Worm (Caenorhabditis elegans) whole organism, L4 larva: Measurements from ENCODE around the gene twk-14.

Experiments used
- Y48G9A.11 ChIP-seq: fragments of 200-800 bp; sonication (Bioruptor generic); IDR thresholded peaks from 2 replicates; pipeline ENCODE4 v1.3.6; 2022; ENCODE audit warnings: missing genetic modification reagents, missing genetic modification characterization, missing compliant biosample characterization
- fos-1 ChIP-seq: fragments of 150-350 bp; optimal IDR thresholded peaks from 2 replicates; lab custom pipeline; 2014; ENCODE audit warnings: missing biosample characterization, missing genetic modification characterization
- jun-1 ChIP-seq: fragments of 150-350 bp; optimal IDR thresholded peaks from 2 replicates; lab custom pipeline; 2014; ENCODE audit warnings: missing biosample characterization, missing genetic modification reagents, missing genetic modification characterization
- lin-39 ChIP-seq: fragments of 150-350 bp; optimal IDR thresholded peaks from 2 replicates; lab custom pipeline; 2014; ENCODE audit warnings: missing biosample characterization, missing genetic modification reagents, missing genetic modification characterization
- madf-5 ChIP-seq, 2 experiments: fragments of 200-800 bp; sonication (Bioruptor generic); IDR thresholded peaks; 2 replicates each; pipeline ENCODE4 v1.3.6; 2022; ENCODE audit warnings: missing compliant biosample characterization in 2 of 2, missing genetic modification characterization in 2 of 2
- nhr-10 ChIP-seq: fragments of 150-350 bp; optimal IDR thresholded peaks from 2 replicates; lab custom pipeline; 2014; ENCODE audit warnings: missing biosample characterization, missing genetic modification characterization
- nhr-237 ChIP-seq: sonication (generic microtip); optimal IDR thresholded peaks from 2 replicates; lab custom pipeline; 2017; ENCODE audit warnings: missing biosample characterization, missing genetic modification characterization
- php-3 ChIP-seq: fragments of 200-800 bp; sonication (Bioruptor generic); IDR thresholded peaks from 2 replicates; pipeline ENCODE4 v1.3.6; 2022; ENCODE audit warnings: missing genetic modification reagents, missing genetic modification characterization, missing compliant biosample characterization
- spr-3 ChIP-seq: fragments of 200-800 bp; sonication (Bioruptor generic); optimal IDR thresholded peaks from 2 replicates; lab custom pipeline; 2018; ENCODE audit warnings: mild to moderate bottlenecking, missing genetic modification characterization, missing compliant biosample characterization

DNA sequence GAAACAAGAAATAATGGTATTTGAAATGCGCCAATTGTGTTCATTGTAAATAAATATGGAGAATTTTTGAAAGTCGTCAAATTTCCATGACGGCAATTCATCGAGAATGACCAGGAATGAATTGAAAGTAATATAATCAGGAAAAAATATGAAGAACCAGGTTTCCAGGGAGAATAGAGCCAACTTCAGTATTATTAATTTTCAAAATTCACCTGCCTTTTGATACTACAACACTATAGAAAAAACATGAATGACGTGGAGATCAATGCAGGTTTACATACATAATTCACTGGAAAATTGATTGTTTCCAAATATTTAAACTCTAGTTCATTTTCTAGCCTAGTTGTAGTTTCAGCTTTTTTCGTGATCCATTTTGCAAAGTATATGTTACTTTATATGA, 38.2 kb upstream of the twk-14 start, which contains the start of gene srh-25:
- TF ChIP-seq madf-5 (GFP tag; IDR thresholded peaks at IDR 0.05; lab: Robert Waterston, UW): no peak
- TF ChIP-seq jun-1 (tag; lab: Kevin White, UChicago): no peak
- TF ChIP-seq nhr-10: no peak
- no peak for TF ChIP-seq spr-3 (GFP tag; lab: Kevin White, UChicago)
- TF ChIP-seq Y48G9A.11 (GFP tag; lab: Robert Waterston, UW): no peak
- TF ChIP-seq nhr-237 (tag; lab: Kevin White, UChicago): no peak
- no peak for TF ChIP-seq php-3 (GFP tag; lab: Robert Waterston, UW)
- no peak for TF ChIP-seq fos-1 (tag; lab: Kevin White, UChicago)
- no peak for TF ChIP-seq lin-39 (tag; lab: Kevin White, UChicago)
